Worm (Caenorhabditis elegans) whole organism, early embryonic: ENCODE measurements around the gene irld-19.

Experiments used
- F13C5.2 ChIP-seq: sonication (generic microtip); optimal IDR thresholded peaks from 2 replicates; lab custom pipeline; 2017; ENCODE audit warnings: mild to moderate bottlenecking, missing genetic modification characterization, inconsistent platforms, missing compliant biosample characterization
- ama-1 ChIP-seq: fragments of 150-350 bp; optimal IDR thresholded peaks from 2 replicates; lab custom pipeline; 2014
- ets-7 ChIP-seq: sonication (generic microtip); optimal IDR thresholded peaks from 2 replicates; lab custom pipeline; 2016; ENCODE audit warnings: missing genotype, missing genetic modification characterization, missing compliant biosample characterization
- pes-1 ChIP-seq: fragments of 200-800 bp; sonication (Bioruptor generic); IDR thresholded peaks from 2 replicates; pipeline ENCODE4 v1.3.6; 2022; ENCODE audit warnings: missing genetic modification reagents, missing genetic modification characterization, missing compliant biosample characterization

- TF ChIP-seq ets-7 (no peak), ama-1 (lab: Kevin White, UChicago) (no peak), pes-1 (GFP tag; lab: Robert Waterston, UW) (no peak), F13C5.2 (tag; lab: Kevin White, UChicago) (no peak)
Measured at ce11 chrIII:12785427-12785826, 21.3 kb upstream of the irld-19 start.
